Fruit fly (Drosophila melanogaster) whole organism, embryonic: ENCODE results near the gene BtbVII.

Source experiments
- Asciz ChIP-seq: fragments of 200-800 bp; sonication (Bioruptor generic); optimal IDR thresholded peaks from 2 replicates; lab custom pipeline; 2017; ENCODE audit warnings: missing biosample characterization, mild to moderate bottlenecking, missing genetic modification characterization, missing genetic modification reagents
- BtbVII ChIP-seq: fragments of 200-800 bp; sonication (Bioruptor generic); optimal IDR thresholded peaks from 3 replicates; lab custom pipeline; 2017; ENCODE audit warnings: missing biosample characterization, mild to moderate bottlenecking, missing genetic modification characterization
- CG10274 ChIP-seq: fragments of 200-800 bp; sonication (Bioruptor generic); optimal IDR thresholded peaks from 3 replicates; lab custom pipeline; 2017; ENCODE audit warnings: missing biosample characterization, mild to moderate bottlenecking, missing genetic modification characterization
- CG10565 ChIP-seq: fragments of 200-800 bp; sonication (Bioruptor generic); optimal IDR thresholded peaks from 3 replicates; lab custom pipeline; 2016; ENCODE audit warnings: missing biosample characterization, mild to moderate bottlenecking, missing genetic modification characterization
- CG1602 ChIP-seq: fragments of 200-800 bp; sonication (Bioruptor generic); optimal IDR thresholded peaks from 3 replicates; lab custom pipeline; 2016; ENCODE audit warnings: missing biosample characterization, missing genetic modification characterization
- CG16779 ChIP-seq: fragments of 200-800 bp; sonication (Bioruptor generic); IDR thresholded peaks from 2 replicates; pipeline ENCODE4 v1.3.6; 2022; ENCODE audit warnings: missing biosample characterization, missing genetic modification characterization
- CG42726 ChIP-seq: fragments of 200-800 bp; sonication (Bioruptor generic); IDR thresholded peaks from 2 replicates; pipeline ENCODE4 v1.3.6; 2022; ENCODE audit warnings: missing biosample characterization, missing genetic modification characterization; ENCODE audit not compliant: partially characterized antibody
- CG5953 ChIP-seq: fragments of 200-800 bp; sonication (Bioruptor generic); IDR thresholded peaks from 2 replicates; pipeline ENCODE4 v1.3.6; 2022; ENCODE audit warnings: missing biosample characterization, missing genetic modification characterization
- CG9609 ChIP-seq: fragments of 200-800 bp; sonication (Bioruptor generic); optimal IDR thresholded peaks from 3 replicates; lab custom pipeline; 2016; ENCODE audit warnings: missing biosample characterization, missing genetic modification characterization
- CG9932 ChIP-seq: fragments of 200-800 bp; sonication (Bioruptor generic); IDR thresholded peaks from 2 replicates; pipeline ENCODE4 v1.3.6; 2022; ENCODE audit warnings: missing biosample characterization, missing genetic modification characterization
- Dfd ChIP-seq, 2 experiments: fragments of >200 bp; optimal IDR thresholded peaks; 2 replicates each; lab custom pipeline; 2017; ENCODE audit warnings: missing biosample characterization in 2 of 2, missing genetic modification characterization in 2 of 2
- ERR ChIP-seq: fragments of 200-800 bp; sonication (Bioruptor generic); optimal IDR thresholded peaks from 2 replicates; lab custom pipeline; 2016; ENCODE audit warnings: missing biosample characterization, missing genetic modification characterization
- Ets65A ChIP-seq: fragments of 200-800 bp; sonication (Bioruptor generic); peaks from one replicate; lab custom pipeline; 2016; ENCODE audit warnings: missing biosample characterization, missing genetic modification characterization
- H2.0 ChIP-seq: fragments of 200-800 bp; sonication (Bioruptor generic); IDR thresholded peaks from 2 replicates; pipeline ENCODE4 v1.3.6; 2022; ENCODE audit warnings: missing biosample characterization, missing genetic modification characterization
- Hr3 ChIP-seq: fragments of 200-800 bp; sonication (Bioruptor generic); optimal IDR thresholded peaks from 3 replicates; lab custom pipeline; 2016; ENCODE audit warnings: missing biosample characterization, missing genetic modification characterization
- Med ChIP-seq: fragments of 200-800 bp; sonication (Bioruptor generic); peaks from one replicate; lab custom pipeline; 2016; ENCODE audit warnings: missing biosample characterization, missing genetic modification characterization, mild to moderate bottlenecking, inconsistent platforms, moderate library complexity
- Nf-YC ChIP-seq: fragments of 200-800 bp; optimal IDR thresholded peaks from 3 replicates; lab custom pipeline; 2019; ENCODE audit warnings: missing biosample characterization, mild to moderate bottlenecking, missing genetic modification characterization, moderate library complexity
- Opbp ChIP-seq: fragments of 200-800 bp; sonication (Bioruptor generic); IDR thresholded peaks from 3 replicates; pipeline ENCODE4 v1.3.6; 2022; ENCODE audit warnings: missing biosample characterization, missing genetic modification characterization; ENCODE audit not compliant: partially characterized antibody
- Ravus ChIP-seq: fragments of 200-800 bp; sonication (Bioruptor generic); IDR thresholded peaks from 2 replicates; pipeline ENCODE4 v1.3.6; 2022; ENCODE audit warnings: missing biosample characterization, missing genetic modification characterization
- Sox100B ChIP-seq: fragments of 200-800 bp; sonication (Bioruptor generic); optimal IDR thresholded peaks from 3 replicates; lab custom pipeline; 2018; ENCODE audit warnings: missing biosample characterization, mild to moderate bottlenecking, missing genetic modification characterization
- bigmax ChIP-seq: fragments of 200-800 bp; sonication (Bioruptor generic); optimal IDR thresholded peaks from 2 replicates; lab custom pipeline; 2018; ENCODE audit warnings: missing biosample characterization, mild to moderate bottlenecking, missing genetic modification characterization
- bowl ChIP-seq: fragments of 200-800 bp; sonication (Bioruptor generic); IDR thresholded peaks from 2 replicates; pipeline ENCODE4 v1.3.6; 2022; ENCODE audit warnings: missing biosample characterization, missing genetic modification characterization
- crol ChIP-seq: fragments of 200-800 bp; sonication (Bioruptor generic); IDR thresholded peaks from 2 replicates; pipeline ENCODE4 v1.3.6; 2022; ENCODE audit warnings: missing biosample characterization, missing genetic modification characterization
- esg ChIP-seq: fragments of 200-800 bp; sonication (Bioruptor generic); conservative IDR thresholded peaks from 2 replicates; pipeline ENCODE4 v1.3.6; 2022; ENCODE audit warnings: missing biosample characterization, missing genetic modification characterization
- fd3F ChIP-seq: fragments of 200-800 bp; sonication (Bioruptor generic); optimal IDR thresholded peaks from 2 replicates; lab custom pipeline; 2018; ENCODE audit warnings: missing biosample characterization, mild to moderate bottlenecking, missing genetic modification characterization, moderate library complexity
- gem ChIP-seq: fragments of 200-800 bp; sonication (Bioruptor generic); optimal IDR thresholded peaks from 2 replicates; lab custom pipeline; 2019; ENCODE audit warnings: missing biosample characterization, mild to moderate bottlenecking, missing genetic modification characterization, moderate library complexity
- kni ChIP-seq: fragments of 200-800 bp; sonication (Bioruptor generic); optimal IDR thresholded peaks from 3 replicates; lab custom pipeline; 2017; ENCODE audit warnings: mild to moderate bottlenecking, missing biosample characterization, missing genetic modification reagents, missing genetic modification characterization
- lmd ChIP-seq: fragments of 200-800 bp; sonication (Bioruptor generic); IDR thresholded peaks from 2 replicates; pipeline ENCODE4 v1.3.6; 2022; ENCODE audit warnings: missing biosample characterization, missing genetic modification characterization
- pan ChIP-seq, 4 experiments: fragments of >200 bp in 3 of 4; fragments of 200-800 bp in 1 of 4; sonication (Bioruptor generic) in 1 of 4; optimal IDR thresholded peaks in 3 of 4; IDR thresholded peaks in 1 of 4; 2 replicates each; pipeline versions ENCODE4 v1.3.6 to Lab custom; 2017 to 2022; ENCODE audit warnings: missing biosample characterization in 2 of 4, missing genetic modification characterization in 2 of 4, mixed read lengths in 1 of 4
- pb ChIP-seq: fragments of 200-800 bp; sonication (Bioruptor generic); optimal IDR thresholded peaks from 3 replicates; lab custom pipeline; 2016; ENCODE audit warnings: missing biosample characterization, missing genetic modification characterization
- ranshi ChIP-seq: fragments of 200-800 bp; sonication (Bioruptor generic); IDR thresholded peaks from 2 replicates; pipeline ENCODE4 v1.3.6; 2022; ENCODE audit warnings: missing biosample characterization, missing genetic modification characterization
- run ChIP-seq: fragments of 200-800 bp; sonication (Bioruptor generic); optimal IDR thresholded peaks from 3 replicates; lab custom pipeline; 2018; ENCODE audit warnings: missing biosample characterization, mild to moderate bottlenecking, missing genetic modification characterization
- so ChIP-seq: fragments of 200-800 bp; sonication (Bioruptor generic); IDR thresholded peaks from 3 replicates; pipeline ENCODE4 v1.3.6; 2022; ENCODE audit warnings: missing biosample characterization, missing genetic modification characterization
- sob ChIP-seq: fragments of 200-800 bp; sonication (Bioruptor generic); IDR thresholded peaks from 2 replicates; pipeline ENCODE4 v1.3.6; 2022; ENCODE audit warnings: missing biosample characterization, missing genetic modification characterization
- ssp ChIP-seq: fragments of 200-800 bp; sonication (Bioruptor generic); IDR thresholded peaks from 2 replicates; pipeline ENCODE4 v1.3.6; 2022; ENCODE audit warnings: missing biosample characterization, missing genetic modification characterization
- tin ChIP-seq: fragments of 200-800 bp; sonication (Bioruptor generic); optimal IDR thresholded peaks from 3 replicates; lab custom pipeline; 2016; ENCODE audit warnings: missing biosample characterization, missing genetic modification characterization
- wek ChIP-seq: fragments of 200-800 bp; sonication (Bioruptor generic); optimal IDR thresholded peaks from 3 replicates; lab custom pipeline; 2018; ENCODE audit warnings: missing biosample characterization, mild to moderate bottlenecking, missing genetic modification characterization, moderate library complexity
- zfh1 ChIP-seq: fragments of 200-800 bp; sonication (Bioruptor generic); IDR thresholded peaks from 3 replicates; pipeline ENCODE4 v1.3.6; 2022; ENCODE audit warnings: missing biosample characterization, missing genetic modification characterization

The BtbVII gene

DNA sequence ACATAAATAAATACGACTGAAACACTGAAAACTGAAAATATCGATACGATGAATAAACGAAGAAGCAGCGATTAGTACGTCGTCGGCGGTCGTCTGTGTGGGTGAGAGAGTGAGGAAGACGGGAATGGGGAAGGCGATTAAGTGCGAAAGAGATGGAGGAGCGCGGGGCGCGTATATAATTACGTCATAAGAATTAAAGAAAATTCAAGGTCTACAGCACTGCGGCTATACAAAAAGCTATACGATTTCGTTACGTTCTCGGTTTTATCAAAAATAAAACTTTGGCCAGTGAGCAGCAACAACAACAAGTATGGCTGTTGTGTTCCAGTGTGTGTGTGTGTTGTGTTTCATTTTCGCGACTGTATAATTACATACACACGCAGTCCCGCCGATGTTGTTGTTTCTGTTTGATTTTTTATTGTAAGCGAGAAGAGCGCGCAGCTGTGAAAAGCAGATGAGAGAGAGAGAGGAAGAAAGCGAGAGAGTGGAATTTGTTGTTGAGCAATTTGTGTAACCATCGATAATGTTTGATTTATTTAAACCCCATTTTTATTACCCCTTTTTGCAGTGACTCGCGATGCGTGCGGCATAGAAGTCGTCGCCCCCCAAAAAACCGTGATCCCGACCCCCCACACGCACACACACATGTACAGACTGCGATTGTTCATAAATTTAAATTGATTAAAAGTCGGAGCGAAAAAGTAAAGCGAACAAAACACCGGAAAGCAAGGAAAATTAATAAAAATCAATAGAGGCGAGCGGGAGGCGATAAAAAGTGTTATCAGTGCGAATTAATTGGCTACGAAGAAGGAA is 820 bp downstream of the BtbVII start (continued):
- TF ChIP-seq fd3F (GFP tag; lab: Kevin White, UChicago) (no peak), Hr3 (no peak), CG1602 (GFP tag; lab: Kevin White, UChicago) (no peak), Asciz (no peak), CG9609 (no peak), Dfd (GFP tag; optimal IDR thresholded peaks at IDR 0.05; lab: Kevin White, UChicago) (no peak), Sox100B (GFP tag; lab: Kevin White, UChicago) (no peak), CG10274 (GFP tag; lab: Kevin White, UChicago) (no peak), crol (GFP tag; lab: Robert Waterston, UW) (peak; percentile 92), kni (GFP tag; lab: Kevin White, UChicago) (no peak), CG10565 (no peak), lmd (GFP tag; lab: Robert Waterston, UW) (no peak), gem (tag; lab: Kevin White, UChicago) (no peak), esg (GFP tag; lab: Robert Waterston, UW) (no peak), bigmax (GFP tag; lab: Kevin White, UChicago) (no peak), pb (GFP tag; lab: Kevin White, UChicago) (no peak), CG42726 (GFP tag; lab: Robert Waterston, UW) (peak; percentile 23; the same call in 1 of the 2 replicates), Ravus (GFP tag; lab: Robert Waterston, UW) (no peak), CG9932 (GFP tag; lab: Robert Waterston, UW) (peak; percentile 13; the same call in 1 of the 2 replicates), Nf-YC (tag; lab: Kevin White, UChicago) (no peak), ERR (GFP tag; lab: Kevin White, UChicago) (no peak), tin (no peak), pan (optimal IDR thresholded peaks at IDR 0.05; lab: Kevin White, UChicago) (no peak), pan (GFP tag; optimal IDR thresholded peaks at IDR 0.05 in 1 of 2, IDR thresholded peaks at IDR 0.05 in 1 of 2) (no peak), run (tag; lab: Kevin White, UChicago) (no peak), ranshi (GFP tag; lab: Robert Waterston, UW) (peak; percentile 23; the same call in 1 of the 2 replicates), so (GFP tag; lab: Robert Waterston, UW) (peak; percentile 65; the same call in 2 of the 3 replicates)

dm6 chr3L:3150376-3150775 is 1.9 kb downstream of the BtbVII start:
- TF ChIP-seq CG42726 (GFP tag; lab: Robert Waterston, UW) (0 out of 2 replicates have a peak, but pooled peaks have one; percentile 21), wek (GFP tag; lab: Kevin White, UChicago) (no peak), Med (GFP tag; lab: Kevin White, UChicago) (peak; percentile 53), Dfd (GFP tag; optimal IDR thresholded peaks at IDR 0.05; lab: Kevin White, UChicago) (peak in 1 of 2 experiments; percentile 91), bowl (GFP tag; lab: Robert Waterston, UW) (no peak), Ets65A (GFP tag; lab: Kevin White, UChicago) (peak; percentile 86), Opbp (GFP tag; lab: Robert Waterston, UW) (no peak), CG5953 (GFP tag; lab: Robert Waterston, UW) (0 out of 2 replicates have a peak, but pooled peaks have one; percentile 4), CG16779 (no peak), ssp (no peak), sob (GFP tag; lab: Robert Waterston, UW) (0 out of 2 replicates have a peak, but pooled peaks have one; percentile 29), BtbVII (GFP tag; lab: Kevin White, UChicago) (no peak), H2.0 (GFP tag; lab: Robert Waterston, UW) (no peak), zfh1 (no peak)
